Fruit fly (Drosophila melanogaster) whole organism, embryonic: Measurements from ENCODE around the gene Rpt5.

Source experiments
- Ada2b ChIP-seq: fragments of 200-800 bp; sonication (Bioruptor generic); IDR thresholded peaks from 2 replicates; pipeline ENCODE4 v1.3.6; 2022; ENCODE audit warnings: missing biosample characterization, missing genetic modification characterization
- Asciz ChIP-seq: fragments of 200-800 bp; sonication (Bioruptor generic); optimal IDR thresholded peaks from 2 replicates; lab custom pipeline; 2017; ENCODE audit warnings: missing biosample characterization, mild to moderate bottlenecking, missing genetic modification characterization, missing genetic modification reagents
- CG11085 ChIP-seq: fragments of 200-800 bp; sonication (Bioruptor generic); IDR thresholded peaks from 2 replicates; pipeline ENCODE4 v1.3.6; 2022; ENCODE audit warnings: missing biosample characterization, missing genetic modification characterization
- CG11696 ChIP-seq: fragments of 200-800 bp; sonication (Bioruptor generic); IDR thresholded peaks from 2 replicates; pipeline ENCODE4 v1.3.6; 2022; ENCODE audit warnings: missing biosample characterization, missing genetic modification characterization
- CG13287 ChIP-seq: fragments of 200-800 bp; sonication (Bioruptor generic); IDR thresholded peaks from 2 replicates; pipeline ENCODE4 v1.3.6; 2022; ENCODE audit warnings: missing biosample characterization, missing genetic modification characterization; ENCODE audit not compliant: partially characterized antibody
- CG13624 ChIP-seq: fragments of 200-800 bp; sonication (Bioruptor generic); optimal IDR thresholded peaks from 2 replicates; lab custom pipeline; 2016; ENCODE audit warnings: missing biosample characterization, missing genetic modification characterization
- CG1602 ChIP-seq: fragments of 200-800 bp; sonication (Bioruptor generic); optimal IDR thresholded peaks from 3 replicates; lab custom pipeline; 2016; ENCODE audit warnings: missing biosample characterization, missing genetic modification characterization
- CG16863 ChIP-seq: fragments of 200-800 bp; sonication (Bioruptor generic); optimal IDR thresholded peaks from 3 replicates; lab custom pipeline; 2016; ENCODE audit warnings: missing biosample characterization, missing genetic modification characterization
- CG17328 ChIP-seq: fragments of 200-800 bp; sonication (Bioruptor generic); IDR thresholded peaks from 2 replicates; pipeline ENCODE4 v1.3.6; 2022; ENCODE audit warnings: missing biosample characterization, missing genetic modification characterization
- CG17568 ChIP-seq: fragments of 200-800 bp; sonication (Bioruptor generic); optimal IDR thresholded peaks from 2 replicates; lab custom pipeline; 2018; ENCODE audit warnings: missing biosample characterization, mild to moderate bottlenecking, missing genetic modification characterization, moderate library complexity
- CG17802 ChIP-seq: fragments of 200-800 bp; sonication (Bioruptor generic); optimal IDR thresholded peaks from 2 replicates; lab custom pipeline; 2018; ENCODE audit warnings: missing biosample characterization, mild to moderate bottlenecking, missing genetic modification characterization, moderate library complexity
- CG2875 ChIP-seq: fragments of 200-800 bp; sonication (Bioruptor generic); optimal IDR thresholded peaks from 2 replicates; lab custom pipeline; 2017; ENCODE audit warnings: missing biosample characterization, mild to moderate bottlenecking, missing genetic modification characterization, missing genetic modification reagents
- CG31224 ChIP-seq: fragments of 200-800 bp; sonication (Bioruptor generic); IDR thresholded peaks from 2 replicates; pipeline ENCODE4 v1.3.6; 2022; ENCODE audit warnings: missing biosample characterization, missing genetic modification characterization
- CG32767 ChIP-seq: fragments of 200-800 bp; sonication (Bioruptor generic); IDR thresholded peaks from 2 replicates; pipeline ENCODE4 v1.3.6; 2022; ENCODE audit warnings: missing biosample characterization, missing genetic modification characterization
- CG3838 ChIP-seq: fragments of 200-800 bp; sonication (Bioruptor generic); optimal IDR thresholded peaks from 3 replicates; lab custom pipeline; 2016; ENCODE audit warnings: missing biosample characterization, missing genetic modification characterization
- CG42726 ChIP-seq: fragments of 200-800 bp; sonication (Bioruptor generic); IDR thresholded peaks from 2 replicates; pipeline ENCODE4 v1.3.6; 2022; ENCODE audit warnings: missing biosample characterization, missing genetic modification characterization; ENCODE audit not compliant: partially characterized antibody
- CG4404 ChIP-seq: fragments of 200-800 bp; sonication (Bioruptor generic); IDR thresholded peaks from 2 replicates; pipeline ENCODE4 v1.3.6; 2022; ENCODE audit warnings: missing biosample characterization, missing genetic modification characterization
- CG5953 ChIP-seq: fragments of 200-800 bp; sonication (Bioruptor generic); IDR thresholded peaks from 2 replicates; pipeline ENCODE4 v1.3.6; 2022; ENCODE audit warnings: missing biosample characterization, missing genetic modification characterization
- CG6272 ChIP-seq: fragments of 200-800 bp; sonication (Bioruptor generic); IDR thresholded peaks from 2 replicates; pipeline ENCODE4 v1.3.6; 2022; ENCODE audit warnings: missing biosample characterization, missing genetic modification characterization
- CG7928 ChIP-seq: fragments of 200-800 bp; sonication (Bioruptor generic); optimal IDR thresholded peaks from 2 replicates; lab custom pipeline; 2017; ENCODE audit warnings: missing biosample characterization, mild to moderate bottlenecking, missing genetic modification characterization
- CG8944 ChIP-seq: fragments of 200-800 bp; sonication (Bioruptor generic); optimal IDR thresholded peaks from 3 replicates; lab custom pipeline; 2016; ENCODE audit warnings: missing biosample characterization, missing genetic modification characterization
- CG9215 ChIP-seq: fragments of 200-800 bp; sonication (Bioruptor generic); IDR thresholded peaks from 2 replicates; pipeline ENCODE4 v1.3.6; 2022; ENCODE audit warnings: missing biosample characterization, missing genetic modification characterization
- Dip3 ChIP-seq: fragments of 200-800 bp; sonication (Bioruptor generic); optimal IDR thresholded peaks from 3 replicates; lab custom pipeline; 2016; ENCODE audit warnings: missing biosample characterization, missing genetic modification characterization
- Doc3 ChIP-seq: fragments of 200-800 bp; sonication (Bioruptor generic); IDR thresholded peaks from 3 replicates; pipeline ENCODE4 v1.3.6; 2022; ENCODE audit warnings: missing biosample characterization, missing genetic modification characterization; ENCODE audit not compliant: partially characterized antibody
- Gug ChIP-seq: fragments of 200-800 bp; sonication (Bioruptor generic); IDR thresholded peaks from 4 replicates; pipeline ENCODE4 v1.3.6; 2022; ENCODE audit warnings: missing biosample characterization, missing genetic modification characterization
- Hr3 ChIP-seq: fragments of 200-800 bp; sonication (Bioruptor generic); optimal IDR thresholded peaks from 3 replicates; lab custom pipeline; 2016; ENCODE audit warnings: missing biosample characterization, missing genetic modification characterization
- Kr ChIP-seq: fragments of 200-800 bp; sonication (Bioruptor generic); optimal IDR thresholded peaks from 2 replicates; lab custom pipeline; 2017; ENCODE audit warnings: missing biosample characterization, mild to moderate bottlenecking, missing genetic modification characterization
- Lhr ChIP-seq: fragments of 200-800 bp; sonication (Bioruptor generic); optimal IDR thresholded peaks from 3 replicates; lab custom pipeline; 2017; ENCODE audit warnings: mild to moderate bottlenecking, missing biosample characterization, missing genetic modification reagents, missing genetic modification characterization
- Mad ChIP-seq: fragments of 200-800 bp; sonication (Bioruptor generic); optimal IDR thresholded peaks from 2 replicates; lab custom pipeline; 2016; ENCODE audit warnings: missing biosample characterization, missing genetic modification characterization
- NK7.1 ChIP-seq: fragments of 200-800 bp; sonication (Bioruptor generic); optimal IDR thresholded peaks from 3 replicates; lab custom pipeline; 2016; ENCODE audit warnings: missing biosample characterization, missing genetic modification characterization
- Rfx ChIP-seq: fragments of 200-800 bp; sonication (Bioruptor generic); IDR thresholded peaks from 2 replicates; pipeline ENCODE4 v1.3.6; 2022; ENCODE audit warnings: missing biosample characterization, missing genetic modification characterization
- Sin3A ChIP-seq: fragments of >200 bp; optimal IDR thresholded peaks from 2 replicates; lab custom pipeline; 2018
- Taf1 ChIP-seq: fragments of 200-800 bp; sonication (Bioruptor generic); IDR thresholded peaks from 2 replicates; pipeline ENCODE4 v1.3.6; 2022; ENCODE audit warnings: missing biosample characterization, missing genetic modification characterization
- btn ChIP-seq: fragments of 200-800 bp; sonication (Bioruptor generic); optimal IDR thresholded peaks from 2 replicates; lab custom pipeline; 2016; ENCODE audit warnings: missing biosample characterization, missing genetic modification characterization
- dan ChIP-seq: fragments of 200-800 bp; sonication (Bioruptor generic); IDR thresholded peaks from 2 replicates; pipeline ENCODE4 v1.3.6; 2022; ENCODE audit warnings: missing biosample characterization, missing genetic modification characterization
- dm ChIP-seq: fragments of 200-800 bp; sonication (Bioruptor generic); optimal IDR thresholded peaks from 3 replicates; lab custom pipeline; 2016; ENCODE audit warnings: missing biosample characterization, missing genetic modification characterization
- exex ChIP-seq: fragments of 200-800 bp; sonication (Bioruptor generic); optimal IDR thresholded peaks from 4 replicates; lab custom pipeline; 2018; ENCODE audit warnings: missing biosample characterization, mild to moderate bottlenecking, missing genetic modification characterization, moderate library complexity
- fd3F ChIP-seq: fragments of 200-800 bp; sonication (Bioruptor generic); optimal IDR thresholded peaks from 2 replicates; lab custom pipeline; 2018; ENCODE audit warnings: missing biosample characterization, mild to moderate bottlenecking, missing genetic modification characterization, moderate library complexity
- gsb-n ChIP-seq: fragments of 200-800 bp; sonication (Bioruptor generic); optimal IDR thresholded peaks from 3 replicates; lab custom pipeline; 2018; ENCODE audit warnings: missing biosample characterization, mild to moderate bottlenecking, missing genetic modification characterization
- h ChIP-seq: fragments of >200 bp; optimal IDR thresholded peaks from 2 replicates; lab custom pipeline; 2017
- inv ChIP-seq: fragments of 200-800 bp; sonication (Bioruptor generic); IDR thresholded peaks from 2 replicates; pipeline ENCODE4 v1.3.6; 2022; ENCODE audit warnings: missing biosample characterization, missing genetic modification characterization; ENCODE audit not compliant: partially characterized antibody
- lmd ChIP-seq: fragments of 200-800 bp; sonication (Bioruptor generic); IDR thresholded peaks from 2 replicates; pipeline ENCODE4 v1.3.6; 2022; ENCODE audit warnings: missing biosample characterization, missing genetic modification characterization
- luna ChIP-seq: fragments of 200-800 bp; sonication (Bioruptor generic); optimal IDR thresholded peaks from 2 replicates; lab custom pipeline; 2016; ENCODE audit warnings: missing biosample characterization, missing genetic modification characterization
- nom ChIP-seq: fragments of 200-800 bp; sonication (Bioruptor generic); optimal IDR thresholded peaks from 2 replicates; lab custom pipeline; 2017; ENCODE audit warnings: missing biosample characterization, missing genetic modification characterization, mild to moderate bottlenecking, moderate library complexity, missing genetic modification reagents
- org-1 ChIP-seq: fragments of 200-800 bp; sonication (Bioruptor generic); optimal IDR thresholded peaks from 2 replicates; lab custom pipeline; 2017; ENCODE audit warnings: missing biosample characterization, missing genetic modification characterization
- run ChIP-seq: fragments of 200-800 bp; sonication (Bioruptor generic); optimal IDR thresholded peaks from 3 replicates; lab custom pipeline; 2018; ENCODE audit warnings: missing biosample characterization, mild to moderate bottlenecking, missing genetic modification characterization
- trem ChIP-seq: fragments of 200-800 bp; optimal IDR thresholded peaks from 3 replicates; lab custom pipeline; 2019; ENCODE audit warnings: missing biosample characterization, mild to moderate bottlenecking, missing genetic modification characterization, moderate library complexity
- unpg ChIP-seq: fragments of 200-800 bp; sonication (Bioruptor generic); optimal IDR thresholded peaks from 3 replicates; lab custom pipeline; 2018; ENCODE audit warnings: missing biosample characterization, mild to moderate bottlenecking, missing genetic modification characterization, moderate library complexity
- wek ChIP-seq: fragments of 200-800 bp; sonication (Bioruptor generic); optimal IDR thresholded peaks from 3 replicates; lab custom pipeline; 2018; ENCODE audit warnings: missing biosample characterization, mild to moderate bottlenecking, missing genetic modification characterization, moderate library complexity
- yki ChIP-seq: fragments of >200 bp; optimal IDR thresholded peaks from 3 replicates; lab custom pipeline; 2018
- z ChIP-seq: fragments of 200-800 bp; sonication (Bioruptor generic); IDR thresholded peaks from 3 replicates; pipeline ENCODE4 v1.3.6; 2022; ENCODE audit warnings: missing biosample characterization, missing genetic modification characterization
- zfh1 ChIP-seq: fragments of 200-800 bp; sonication (Bioruptor generic); IDR thresholded peaks from 3 replicates; pipeline ENCODE4 v1.3.6; 2022; ENCODE audit warnings: missing biosample characterization, missing genetic modification characterization

The Rpt5 gene

dm6 chr3R:23709508-23710208 is 43.0 kb upstream of the Rpt5 start, which contains the start of gene CG10301 (continued):
- no peak for TF ChIP-seq luna (GFP tag; lab: Kevin White, UChicago)
- peak; percentile 36 for TF ChIP-seq btn (GFP tag; lab: Kevin White, UChicago)
- no peak for TF ChIP-seq Rfx
- TF ChIP-seq CG17328: peak; percentile 81
- peak; percentile 23; the same call in 1 of the 2 replicates for TF ChIP-seq Ada2b (GFP tag; lab: Robert Waterston, UW)
- peak; percentile 47 for TF ChIP-seq Hr3
- peak; percentile 53; the same call in 1 of the 2 replicates for TF ChIP-seq CG5953 (GFP tag; lab: Robert Waterston, UW)
- TF ChIP-seq exex (tag; lab: Kevin White, UChicago): no peak
- TF ChIP-seq CG42726 (GFP tag; lab: Robert Waterston, UW): no peak
- TF ChIP-seq NK7.1 (GFP tag; lab: Kevin White, UChicago): no peak
- no peak for TF ChIP-seq CG7928 (GFP tag; lab: Kevin White, UChicago)
- TF ChIP-seq CG9215 (GFP tag; lab: Robert Waterston, UW): no peak
- no peak for TF ChIP-seq Kr (GFP tag; lab: Kevin White, UChicago)
- TF ChIP-seq CG32767: no peak
- TF ChIP-seq inv: no peak
- peak; percentile 48 for TF ChIP-seq gsb-n (tag; lab: Kevin White, UChicago)
- peak; percentile 62 for TF ChIP-seq lmd (GFP tag; lab: Robert Waterston, UW)
- TF ChIP-seq CG6272: 0 out of 2 replicates have a peak, but pooled peaks have one; percentile 7
- peak; percentile 26 for TF ChIP-seq CG16863 (GFP tag; lab: Kevin White, UChicago)
- TF ChIP-seq CG13287 (GFP tag; lab: Robert Waterston, UW): no peak
- TF ChIP-seq unpg: peak; percentile 61
- no peak for TF ChIP-seq Dip3 (GFP tag; lab: Kevin White, UChicago)
- TF ChIP-seq dm (GFP tag; lab: Kevin White, UChicago): no peak
- peak; percentile 66 for TF ChIP-seq CG1602 (GFP tag; lab: Kevin White, UChicago)
- no peak for TF ChIP-seq Sin3A (lab: Kevin White, UChicago)
- TF ChIP-seq Doc3 (GFP tag; lab: Robert Waterston, UW): no peak
- peak; percentile 35 for TF ChIP-seq org-1
- TF ChIP-seq CG11696 (GFP tag; lab: Robert Waterston, UW): no peak
- no peak for TF ChIP-seq CG13624
- TF ChIP-seq yki: no peak
- TF ChIP-seq CG2875 (GFP tag; lab: Kevin White, UChicago): peak; percentile 44
- no peak for TF ChIP-seq CG31224
- TF ChIP-seq run: no peak
- TF ChIP-seq dan (GFP tag; lab: Robert Waterston, UW): 0 out of 2 replicates have a peak, but pooled peaks have one; percentile 41
- peak; percentile 40 for TF ChIP-seq Lhr (GFP tag; lab: Kevin White, UChicago)
- TF ChIP-seq Taf1 (GFP tag; lab: Robert Waterston, UW): no peak
- TF ChIP-seq Gug: peak; percentile 18; the same call in 2 of the 4 replicates
- no peak for TF ChIP-seq fd3F (GFP tag; lab: Kevin White, UChicago)
- no peak for TF ChIP-seq CG3838
- TF ChIP-seq Asciz (GFP tag; lab: Kevin White, UChicago): no peak
- peak; percentile 88 for TF ChIP-seq zfh1 (GFP tag; lab: Robert Waterston, UW)
- TF ChIP-seq h (lab: Kevin White, UChicago): no peak
- TF ChIP-seq CG8944 (GFP tag; lab: Kevin White, UChicago): peak; percentile 22
- no peak for TF ChIP-seq CG11085 (GFP tag; lab: Robert Waterston, UW)
- no peak for TF ChIP-seq CG17568 (GFP tag; lab: Kevin White, UChicago)
- peak; percentile 49 for TF ChIP-seq trem
- TF ChIP-seq Mad (GFP tag; lab: Kevin White, UChicago): no peak
- peak; percentile 35 for TF ChIP-seq CG17802 (tag; lab: Kevin White, UChicago)
- TF ChIP-seq wek: peak; percentile 10
- TF ChIP-seq nom (GFP tag; lab: Kevin White, UChicago): no peak
- TF ChIP-seq CG4404 (GFP tag; lab: Robert Waterston, UW): peak; percentile 84
- no peak for TF ChIP-seq z (GFP tag; lab: Robert Waterston, UW)
